Fruit fly (Drosophila melanogaster) whole organism, adult: ENCODE results near the gene ex.

ENCODE experiments used
- CG11617 ChIP-seq: fragments of 200-800 bp; sonication (Bioruptor generic); optimal IDR thresholded peaks from 2 replicates; lab custom pipeline; 2017; ENCODE audit warnings: mild to moderate bottlenecking, missing biosample characterization, missing genetic modification reagents, missing genetic modification characterization
- CG12768 ChIP-seq: fragments of 200-800 bp; sonication (Bioruptor generic); optimal IDR thresholded peaks from 2 replicates; lab custom pipeline; 2017; ENCODE audit warnings: missing biosample characterization, missing genetic modification characterization, mild to moderate bottlenecking, moderate library complexity, missing genetic modification reagents
- CG5204 ChIP-seq: fragments of 200-800 bp; sonication (Bioruptor generic); optimal IDR thresholded peaks from 2 replicates; lab custom pipeline; 2016; ENCODE audit warnings: missing biosample characterization, missing genetic modification characterization
- CG7101 ChIP-seq: fragments of 200-800 bp; sonication (Bioruptor generic); optimal IDR thresholded peaks from 2 replicates; lab custom pipeline; 2018; ENCODE audit warnings: missing biosample characterization, mild to moderate bottlenecking, missing genetic modification characterization, moderate library complexity
- bab1 ChIP-seq: fragments of 200-800 bp; sonication (Bioruptor generic); optimal IDR thresholded peaks from 3 replicates; lab custom pipeline; 2019; ENCODE audit warnings: missing biosample characterization, mild to moderate bottlenecking, missing genetic modification characterization, moderate library complexity
- kay ChIP-seq: fragments of 200-800 bp; sonication (Bioruptor generic); peaks from one replicate; lab custom pipeline; 2016; ENCODE audit warnings: missing biosample characterization, missing genetic modification characterization, borderline replicate concordance

- TF ChIP-seq CG12768 (GFP tag; lab: Kevin White, UChicago) (peak; percentile 96), CG5204 (GFP tag; lab: Kevin White, UChicago) (peak; percentile 68), CG7101 (tag; lab: Kevin White, UChicago) (peak; percentile 92), bab1 (no peak), kay (GFP tag; lab: Kevin White, UChicago) (peak; percentile 93), CG11617 (GFP tag; lab: Kevin White, UChicago) (peak; percentile 91)
These were observed 54.8 kb downstream of the ex start for dm6 chr2L:485825-486240.
